Worm (Caenorhabditis elegans) whole organism, L1 larva: ENCODE data around the gene tpra-1.

ENCODE experiments used
- C16A3.4 ChIP-seq: fragments of 150-350 bp; optimal IDR thresholded peaks from 2 replicates; lab custom pipeline; 2014; ENCODE audit warnings: missing biosample characterization, missing genetic modification characterization
- F16B12.6 ChIP-seq: fragments of 150-350 bp; optimal IDR thresholded peaks from 2 replicates; lab custom pipeline; 2014; ENCODE audit warnings: missing biosample characterization, missing genetic modification characterization
- Y116A8C.19 ChIP-seq: sonication (generic microtip); optimal IDR thresholded peaks from 2 replicates; lab custom pipeline; 2016; ENCODE audit warnings: missing compliant biosample characterization, missing genetic modification characterization, borderline replicate concordance
- aha-1 ChIP-seq: fragments of 150-350 bp; optimal IDR thresholded peaks from 2 replicates; lab custom pipeline; 2014; ENCODE audit warnings: missing biosample characterization, missing genetic modification characterization
- alr-1 ChIP-seq: fragments of 200-800 bp; sonication (Bioruptor generic); optimal IDR thresholded peaks from 2 replicates; lab custom pipeline; 2018; ENCODE audit warnings: borderline replicate concordance, mild to moderate bottlenecking, missing genetic modification characterization, missing compliant biosample characterization
- blmp-1 ChIP-seq: fragments of 150-350 bp; optimal IDR thresholded peaks from 2 replicates; lab custom pipeline; 2014; ENCODE audit warnings: missing biosample characterization, missing genetic modification characterization
- ceh-8 ChIP-seq: fragments of 200-800 bp; sonication (Bioruptor generic); optimal IDR thresholded peaks from 2 replicates; lab custom pipeline; 2018; ENCODE audit warnings: mild to moderate bottlenecking, missing genetic modification characterization, moderate library complexity, missing compliant biosample characterization
- ceh-82 ChIP-seq, 3 experiments: fragments of 150-350 bp in 1 of 3; sonication (generic microtip) in 2 of 3; optimal IDR thresholded peaks; 2 replicates each; lab custom pipeline; 2014 to 2017; ENCODE audit warnings: missing biosample characterization in 3 of 3, missing genetic modification characterization in 3 of 3
- ceh-88 ChIP-seq: fragments of 200-800 bp; sonication (Bioruptor generic); IDR thresholded peaks from 2 replicates; pipeline ENCODE4 v1.3.6; 2022; ENCODE audit warnings: missing genetic modification characterization, missing compliant biosample characterization
- ceh-90 ChIP-seq: sonication (generic microtip); optimal IDR thresholded peaks from 2 replicates; lab custom pipeline; 2016; ENCODE audit warnings: missing genetic modification characterization, missing compliant biosample characterization
- ces-1 ChIP-seq: fragments of 150-350 bp; optimal IDR thresholded peaks from 2 replicates; lab custom pipeline; 2014; ENCODE audit warnings: missing biosample characterization, missing genetic modification reagents, missing genetic modification characterization
- dpl-1 ChIP-seq, 3 experiments: fragments of 150-350 bp in 2 of 3; sonication (generic microtip) in 1 of 3; optimal IDR thresholded peaks; 2 replicates each; lab custom pipeline; 2014 to 2017; ENCODE audit warnings: missing biosample characterization in 3 of 3, missing genetic modification characterization in 3 of 3, missing genetic modification reagents in 3 of 3
- efl-1 ChIP-seq, 4 experiments: fragments of 150-350 bp; optimal IDR thresholded peaks in 3 of 4; peaks in 1 of 4; 1 replicate in 1 of 4; 2 replicates in 3 of 4; lab custom pipeline; 2014; ENCODE audit warnings: missing biosample characterization in 2 of 4, missing genetic modification characterization in 2 of 4, missing genetic modification reagents in 2 of 4
- efl-3 ChIP-seq: fragments of 200-800 bp; sonication (Bioruptor generic); optimal IDR thresholded peaks from 2 replicates; lab custom pipeline; 2018; ENCODE audit warnings: mild to moderate bottlenecking, missing genetic modification characterization, missing compliant biosample characterization
- egl-13 ChIP-seq: sonication (generic microtip); optimal IDR thresholded peaks from 2 replicates; lab custom pipeline; 2016; ENCODE audit warnings: missing genotype, missing genetic modification reagents, missing genetic modification characterization, missing compliant biosample characterization
- egl-27 ChIP-seq, 2 experiments: fragments of 150-350 bp in 1 of 2; sonication (generic microtip); optimal IDR thresholded peaks; 3 replicates each; lab custom pipeline; 2017 to 2018; ENCODE audit warnings: missing biosample characterization in 2 of 2, missing genetic modification characterization in 2 of 2, missing genetic modification reagents in 2 of 2
- fkh-8 ChIP-seq: sonication (generic microtip); optimal IDR thresholded peaks from 2 replicates; lab custom pipeline; 2016; ENCODE audit warnings: mild to moderate bottlenecking, missing genetic modification characterization, missing compliant biosample characterization
- fos-1 ChIP-seq: fragments of 150-350 bp; optimal IDR thresholded peaks from 2 replicates; lab custom pipeline; 2014; ENCODE audit warnings: missing biosample characterization, missing genetic modification characterization
- hlh-4 ChIP-seq: sonication (generic microtip); optimal IDR thresholded peaks from 2 replicates; lab custom pipeline; 2016; ENCODE audit warnings: mild to moderate bottlenecking, missing genetic modification characterization, missing compliant biosample characterization
- isw-1 ChIP-seq: fragments of 200-800 bp; sonication (Bioruptor generic); IDR thresholded peaks from 2 replicates; pipeline ENCODE4 v1.3.6; 2022; ENCODE audit warnings: missing genetic modification characterization, missing compliant biosample characterization
- lin-14 ChIP-seq: fragments of 200-800 bp; sonication (Bioruptor generic); optimal IDR thresholded peaks from 2 replicates; lab custom pipeline; 2018; ENCODE audit warnings: mild to moderate bottlenecking, missing genetic modification characterization, moderate library complexity, missing compliant biosample characterization
- lin-15B ChIP-seq: fragments of 150-350 bp; sonication (generic microtip); optimal IDR thresholded peaks from 3 replicates; lab custom pipeline; 2014; ENCODE audit warnings: missing biosample characterization, missing genetic modification characterization
- lin-35 ChIP-seq, 2 experiments: fragments of 150-350 bp; optimal IDR thresholded peaks; 2 replicates each; lab custom pipeline; 2014; ENCODE audit warnings: missing biosample characterization in 2 of 2, missing genetic modification characterization in 2 of 2, missing genetic modification reagents in 2 of 2
- lin-39 ChIP-seq: fragments of 150-350 bp; optimal IDR thresholded peaks from 2 replicates; lab custom pipeline; 2014; ENCODE audit warnings: missing biosample characterization, missing genetic modification reagents, missing genetic modification characterization
- lir-3 ChIP-seq: sonication (generic microtip); optimal IDR thresholded peaks from 2 replicates; lab custom pipeline; 2016; ENCODE audit warnings: mild to moderate bottlenecking, missing genetic modification characterization, moderate library complexity, missing compliant biosample characterization; ENCODE audit not compliant: poor library complexity
- lsy-2 ChIP-seq, 2 experiments: fragments of 150-350 bp; optimal IDR thresholded peaks; 2 replicates each; lab custom pipeline; 2014; ENCODE audit warnings: missing biosample characterization in 2 of 2, missing genetic modification characterization in 2 of 2
- mef-2 ChIP-seq: fragments of 150-350 bp; optimal IDR thresholded peaks from 2 replicates; lab custom pipeline; 2014; ENCODE audit warnings: missing biosample characterization, missing genetic modification characterization
- nhr-12 ChIP-seq: sonication (generic microtip); optimal IDR thresholded peaks from 2 replicates; lab custom pipeline; 2017; ENCODE audit warnings: missing biosample characterization, missing genetic modification characterization
- nhr-19 ChIP-seq: fragments of 200-800 bp; sonication (Bioruptor generic); conservative IDR thresholded peaks from 2 replicates; pipeline ENCODE4 v1.3.6; 2022; ENCODE audit warnings: missing genetic modification characterization, missing compliant biosample characterization
- nhr-237 ChIP-seq: fragments of 150-350 bp; optimal IDR thresholded peaks from 2 replicates; lab custom pipeline; 2014; ENCODE audit warnings: missing biosample characterization, missing genetic modification characterization
- nhr-47 ChIP-seq: sonication (generic microtip); optimal IDR thresholded peaks from 2 replicates; lab custom pipeline; 2016; ENCODE audit warnings: mild to moderate bottlenecking, missing genetic modification characterization, moderate library complexity, missing compliant biosample characterization
- nhr-71 ChIP-seq: sonication (generic microtip); optimal IDR thresholded peaks from 2 replicates; lab custom pipeline; 2016; ENCODE audit warnings: mild to moderate bottlenecking, missing genetic modification characterization, moderate library complexity, missing compliant biosample characterization
- nhr-84 ChIP-seq: sonication (generic microtip); optimal IDR thresholded peaks from 2 replicates; lab custom pipeline; 2017; ENCODE audit warnings: missing biosample characterization, missing genetic modification characterization
- nhr-90 ChIP-seq: sonication (generic microtip); optimal IDR thresholded peaks from 2 replicates; lab custom pipeline; 2016; ENCODE audit warnings: mild to moderate bottlenecking, missing genetic modification characterization, missing compliant biosample characterization; ENCODE audit not compliant: poor library complexity
- pag-3 ChIP-seq: sonication (generic microtip); optimal IDR thresholded peaks from 2 replicates; lab custom pipeline; 2017; ENCODE audit warnings: missing genetic modification characterization, mild to moderate bottlenecking, missing compliant biosample characterization, antibody characterized with exemption, borderline replicate concordance; ENCODE audit not compliant: insufficient read depth
- pax-3 ChIP-seq: fragments of 200-800 bp; sonication (Bioruptor generic); optimal IDR thresholded peaks from 2 replicates; lab custom pipeline; 2018; ENCODE audit warnings: mild to moderate bottlenecking, missing genetic modification characterization, moderate library complexity, missing compliant biosample characterization
- pqm-1 ChIP-seq: sonication (generic microtip); optimal IDR thresholded peaks from 3 replicates; lab custom pipeline; 2017; ENCODE audit warnings: missing biosample characterization, missing genetic modification characterization
- rnt-1 ChIP-seq: sonication (generic microtip); optimal IDR thresholded peaks from 2 replicates; lab custom pipeline; 2016; ENCODE audit warnings: mild to moderate bottlenecking, missing genetic modification characterization, moderate library complexity, missing compliant biosample characterization
- skn-1 ChIP-seq: fragments of 150-350 bp; optimal IDR thresholded peaks from 2 replicates; lab custom pipeline; 2014; ENCODE audit warnings: missing biosample characterization, missing genetic modification characterization
- snu-23 ChIP-seq: sonication (generic microtip); optimal IDR thresholded peaks from 2 replicates; lab custom pipeline; 2016; ENCODE audit warnings: missing genetic modification characterization, missing compliant biosample characterization
- sox-4 ChIP-seq: sonication (generic microtip); optimal IDR thresholded peaks from 2 replicates; lab custom pipeline; 2016; ENCODE audit warnings: missing genetic modification characterization, missing compliant biosample characterization
- sup-37 ChIP-seq: fragments of 200-800 bp; sonication (Bioruptor generic); optimal IDR thresholded peaks from 2 replicates; lab custom pipeline; 2018; ENCODE audit warnings: mild to moderate bottlenecking, missing genetic modification characterization, missing compliant biosample characterization
- swsn-7 ChIP-seq: sonication (generic microtip); optimal IDR thresholded peaks from 2 replicates; lab custom pipeline; 2016; ENCODE audit warnings: missing genetic modification characterization, missing compliant biosample characterization
- tlp-1 ChIP-seq: fragments of 150-350 bp; optimal IDR thresholded peaks from 2 replicates; lab custom pipeline; 2014; ENCODE audit warnings: missing biosample characterization, missing genetic modification characterization
- unc-86 ChIP-seq: sonication (generic microtip); optimal IDR thresholded peaks from 2 replicates; lab custom pipeline; 2016; ENCODE audit warnings: missing genetic modification characterization, missing compliant biosample characterization
- vab-15 ChIP-seq: sonication (generic microtip); optimal IDR thresholded peaks from 2 replicates; lab custom pipeline; 2017; ENCODE audit warnings: missing genotype, mild to moderate bottlenecking, missing genetic modification characterization, missing compliant biosample characterization
- zag-1 ChIP-seq: fragments of 150-350 bp; optimal IDR thresholded peaks from 2 replicates; lab custom pipeline; 2014; ENCODE audit warnings: missing biosample characterization, missing genetic modification characterization
- zip-4 ChIP-seq: fragments of 200-800 bp; sonication (Bioruptor generic); optimal IDR thresholded peaks from 2 replicates; lab custom pipeline; 2018; ENCODE audit warnings: mild to moderate bottlenecking, missing genetic modification characterization, moderate library complexity, missing compliant biosample characterization
- ztf-11 ChIP-seq, 2 experiments: sonication (generic microtip); optimal IDR thresholded peaks; 2 replicates each; lab custom pipeline; 2016 to 2017; ENCODE audit warnings: missing genetic modification characterization in 2 of 2, missing biosample characterization in 1 of 2, missing compliant biosample characterization in 1 of 2

tpra-1 gene

ce11 chrIV:8918790-8919189 lies 37.5 kb upstream of the tpra-1 start, which contains the start of gene rap-1:
rap-1 (minus strand) TSS chrIV:8918890.
- no peak for TF ChIP-seq efl-1 (optimal IDR thresholded peaks at IDR 0.05; lab: Kevin White, UChicago)
- peak in 1 of 2 experiments; percentile 74 for TF ChIP-seq efl-1 (GFP tag; optimal IDR thresholded peaks at IDR 0.05 in 1 of 2; lab: Kevin White, UChicago)
- TF ChIP-seq fkh-8 (tag; lab: Kevin White, UChicago), result no peak

- no peak for TF ChIP-seq alr-1
- no peak for TF ChIP-seq pag-3 (tag; lab: Kevin White, UChicago)
- TF ChIP-seq egl-27 (tag; optimal IDR thresholded peaks at IDR 0.05; lab: Kevin White, UChicago), result no peak
- peak; percentile 31 for TF ChIP-seq snu-23 (GFP tag; lab: Kevin White, UChicago)
- TF ChIP-seq aha-1 (tag; lab: Kevin White, UChicago), result no peak
- no peak for TF ChIP-seq egl-13
- no peak for TF ChIP-seq vab-15 (tag; lab: Kevin White, UChicago)
- no peak for TF ChIP-seq Y116A8C.19 (tag; lab: Kevin White, UChicago)
- TF ChIP-seq ces-1 (GFP tag; lab: Kevin White, UChicago), result no peak
- peak; percentile 79 for TF ChIP-seq blmp-1
- peak in 1 of 2 experiments; percentile 40 for TF ChIP-seq lsy-2 (tag; optimal IDR thresholded peaks at IDR 0.05; lab: Kevin White, UChicago)
- TF ChIP-seq efl-3 (GFP tag; lab: Kevin White, UChicago), result no peak
- no peak for TF ChIP-seq fkh-8 (tag; lab: Kevin White, UChicago)
- TF ChIP-seq swsn-7 (tag; lab: Kevin White, UChicago), result peak; percentile 2
- TF ChIP-seq dpl-1 (GFP tag; optimal IDR thresholded peaks at IDR 0.05; lab: Kevin White, UChicago), result no peak
- peak; percentile 66 for TF ChIP-seq lin-14
- no peak for TF ChIP-seq nhr-90
- no peak for TF ChIP-seq pax-3 (tag; lab: Kevin White, UChicago)
- TF ChIP-seq unc-86 (tag; lab: Kevin White, UChicago), result no peak
- TF ChIP-seq zag-1 (tag; lab: Kevin White, UChicago), result no peak
- TF ChIP-seq mef-2 (tag; lab: Kevin White, UChicago), result no peak
- no peak for TF ChIP-seq lir-3 (tag; lab: Kevin White, UChicago)
- no peak for TF ChIP-seq lin-39
- TF ChIP-seq isw-1, result no peak
- TF ChIP-seq rnt-1 (tag; lab: Kevin White, UChicago), result peak; percentile 52
- no peak for TF ChIP-seq lin-35 (GFP tag; optimal IDR thresholded peaks at IDR 0.05; lab: Kevin White, UChicago)
- peak; percentile 22 for TF ChIP-seq skn-1 (tag; lab: Kevin White, UChicago)
- TF ChIP-seq nhr-47 (tag; lab: Kevin White, UChicago), result peak; percentile 26
- TF ChIP-seq sup-37 (GFP tag; lab: Kevin White, UChicago), result no peak
- TF ChIP-seq ceh-8, result no peak
- no peak for TF ChIP-seq ceh-88 (GFP tag; lab: Robert Waterston, UW)
- TF ChIP-seq ceh-90 (tag; lab: Kevin White, UChicago), result no peak
- no peak for TF ChIP-seq nhr-12
- peak; percentile 43 for TF ChIP-seq nhr-71 (tag; lab: Kevin White, UChicago)
- TF ChIP-seq nhr-84 (tag; lab: Kevin White, UChicago), result no peak
- no peak for TF ChIP-seq C16A3.4 (tag; lab: Kevin White, UChicago)
- TF ChIP-seq fos-1 (tag; lab: Kevin White, UChicago), result no peak
- TF ChIP-seq hlh-4 (tag; lab: Kevin White, UChicago), result no peak
- no peak for TF ChIP-seq pqm-1 (tag; lab: Kevin White, UChicago)
- no peak for TF ChIP-seq nhr-237
- 0 out of 2 replicates have a peak, but pooled peaks have one; percentile 26 for TF ChIP-seq nhr-19
- no peak for TF ChIP-seq tlp-1 (tag; lab: Kevin White, UChicago)
- TF ChIP-seq zip-4, result no peak
- peak in 1 of 3 experiments; percentile 5 for TF ChIP-seq ceh-82 (tag; optimal IDR thresholded peaks at IDR 0.05; lab: Kevin White, UChicago)
- no peak for TF ChIP-seq ztf-11 (tag; optimal IDR thresholded peaks at IDR 0.05; lab: Kevin White, UChicago)
- TF ChIP-seq sox-4 (tag; lab: Kevin White, UChicago), result no peak
- no peak for TF ChIP-seq F16B12.6 (tag; lab: Kevin White, UChicago)
- TF ChIP-seq lin-15B, result no peak
Observed at ce11 chrIV:8920284-8920806, 35.9 kb upstream of the tpra-1 start.
